Worm (Caenorhabditis elegans) whole organism, late embryonic: Measurements from ENCODE around the gene iars-1.

Experiments
- C08G9.2 ChIP-seq: sonication (generic microtip); optimal IDR thresholded peaks from 2 replicates; lab custom pipeline; 2016; ENCODE audit warnings: mild to moderate bottlenecking, missing genetic modification characterization, moderate library complexity, missing compliant biosample characterization
- C38D4.7 ChIP-seq: fragments of 200-800 bp; sonication (Bioruptor generic); optimal IDR thresholded peaks from 2 replicates; lab custom pipeline; 2018; ENCODE audit warnings: mild to moderate bottlenecking, missing genetic modification characterization, moderate library complexity, missing compliant biosample characterization
- F13H6.1 ChIP-seq: sonication (generic microtip); optimal IDR thresholded peaks from 2 replicates; lab custom pipeline; 2016; ENCODE audit warnings: missing genetic modification characterization, missing compliant biosample characterization
- K09A11.1 ChIP-seq: sonication (generic microtip); optimal IDR thresholded peaks from 2 replicates; lab custom pipeline; 2017; ENCODE audit warnings: antibody characterized with exemption, mild to moderate bottlenecking, missing genetic modification characterization, missing compliant biosample characterization; ENCODE audit not compliant: insufficient read depth
- ama-1 ChIP-seq: fragments of 150-350 bp; optimal IDR thresholded peaks from 2 replicates; lab custom pipeline; 2014
- ceh-14 ChIP-seq: sonication (generic microtip); optimal IDR thresholded peaks from 2 replicates; lab custom pipeline; 2016; ENCODE audit warnings: missing genotype, missing genetic modification characterization, missing compliant biosample characterization
- ceh-18 ChIP-seq: sonication (generic microtip); optimal IDR thresholded peaks from 2 replicates; lab custom pipeline; 2016; ENCODE audit warnings: missing genetic modification characterization, missing compliant biosample characterization
- ceh-19 ChIP-seq: fragments of 200-800 bp; sonication (Bioruptor generic); optimal IDR thresholded peaks from 2 replicates; lab custom pipeline; 2018; ENCODE audit warnings: mild to moderate bottlenecking, missing genetic modification characterization, missing compliant biosample characterization
- ceh-2 ChIP-seq: sonication (generic microtip); optimal IDR thresholded peaks from 2 replicates; lab custom pipeline; 2016; ENCODE audit warnings: missing genotype, missing genetic modification characterization, missing compliant biosample characterization
- ceh-22 ChIP-seq: sonication (generic microtip); optimal IDR thresholded peaks from 2 replicates; lab custom pipeline; 2017; ENCODE audit warnings: missing biosample characterization, missing genetic modification characterization
- ceh-24 ChIP-seq: sonication (generic microtip); optimal IDR thresholded peaks from 2 replicates; lab custom pipeline; 2016; ENCODE audit warnings: mild to moderate bottlenecking, missing genetic modification characterization, missing compliant biosample characterization
- ceh-31 ChIP-seq: sonication (generic microtip); optimal IDR thresholded peaks from 2 replicates; lab custom pipeline; 2016; ENCODE audit warnings: missing genetic modification characterization, missing compliant biosample characterization
- ceh-34 ChIP-seq: sonication (generic microtip); optimal IDR thresholded peaks from 2 replicates; lab custom pipeline; 2016; ENCODE audit warnings: mild to moderate bottlenecking, missing genetic modification characterization, missing compliant biosample characterization
- ceh-48 ChIP-seq: sonication (generic microtip); optimal IDR thresholded peaks from 2 replicates; lab custom pipeline; 2016; ENCODE audit warnings: missing genetic modification characterization, inconsistent platforms, missing compliant biosample characterization
- ceh-6 ChIP-seq: fragments of 200-800 bp; sonication (Bioruptor generic); optimal IDR thresholded peaks from 2 replicates; lab custom pipeline; 2018; ENCODE audit warnings: mild to moderate bottlenecking, missing genetic modification characterization, missing compliant biosample characterization
- ceh-9 ChIP-seq: sonication (generic microtip); optimal IDR thresholded peaks from 2 replicates; lab custom pipeline; 2016; ENCODE audit warnings: mild to moderate bottlenecking, missing genetic modification characterization, inconsistent platforms, missing compliant biosample characterization
- che-1 ChIP-seq: sonication (generic microtip); optimal IDR thresholded peaks from 2 replicates; lab custom pipeline; 2016; ENCODE audit warnings: mild to moderate bottlenecking, missing genetic modification characterization, missing compliant biosample characterization
- dve-1 ChIP-seq: sonication (generic microtip); optimal IDR thresholded peaks from 2 replicates; lab custom pipeline; 2017; ENCODE audit warnings: antibody characterized with exemption, mild to moderate bottlenecking, missing genetic modification characterization, missing compliant biosample characterization
- elt-2 ChIP-seq: sonication (generic microtip); optimal IDR thresholded peaks from 2 replicates; lab custom pipeline; 2016; ENCODE audit warnings: missing genetic modification reagents, missing genetic modification characterization, missing compliant biosample characterization
- fkh-10 ChIP-seq: fragments of 150-350 bp; optimal IDR thresholded peaks from 2 replicates; lab custom pipeline; 2014; ENCODE audit warnings: missing biosample characterization, missing genetic modification reagents, missing genetic modification characterization
- gmeb-2 ChIP-seq: sonication (generic microtip); optimal IDR thresholded peaks from 2 replicates; lab custom pipeline; 2016; ENCODE audit warnings: missing genetic modification characterization, inconsistent platforms, missing compliant biosample characterization
- hlh-13 ChIP-seq: fragments of 200-800 bp; sonication (Bioruptor generic); optimal IDR thresholded peaks from 2 replicates; lab custom pipeline; 2018; ENCODE audit warnings: mild to moderate bottlenecking, missing genetic modification characterization, missing compliant biosample characterization
- hlh-30 ChIP-seq: sonication (generic microtip); optimal IDR thresholded peaks from 2 replicates; lab custom pipeline; 2017; ENCODE audit warnings: antibody characterized with exemption, missing genetic modification characterization, missing compliant biosample characterization; ENCODE audit not compliant: insufficient read depth
- lin-11 ChIP-seq: fragments of 200-800 bp; sonication (Bioruptor generic); optimal IDR thresholded peaks from 2 replicates; lab custom pipeline; 2018; ENCODE audit warnings: mild to moderate bottlenecking, missing genetic modification characterization, missing compliant biosample characterization
- madf-2 ChIP-seq: sonication (generic microtip); optimal IDR thresholded peaks from 2 replicates; lab custom pipeline; 2017; ENCODE audit warnings: missing genetic modification characterization, missing compliant biosample characterization
- mec-3 ChIP-seq: sonication (generic microtip); optimal IDR thresholded peaks from 2 replicates; lab custom pipeline; 2016; ENCODE audit warnings: borderline replicate concordance, missing genetic modification characterization, missing compliant biosample characterization
- pat-9 ChIP-seq: fragments of 200-800 bp; sonication (Bioruptor generic); optimal IDR thresholded peaks from 2 replicates; lab custom pipeline; 2018; ENCODE audit warnings: mild to moderate bottlenecking, missing genetic modification characterization, moderate library complexity, missing compliant biosample characterization
- pax-1 ChIP-seq: fragments of 150-350 bp; optimal IDR thresholded peaks from 2 replicates; lab custom pipeline; 2014; ENCODE audit warnings: missing biosample characterization, missing genetic modification characterization
- pqm-1 ChIP-seq: sonication (generic microtip); optimal IDR thresholded peaks from 2 replicates; lab custom pipeline; 2016; ENCODE audit warnings: missing genetic modification characterization, missing compliant biosample characterization
- ref-2 ChIP-seq: sonication (generic microtip); optimal IDR thresholded peaks from 2 replicates; lab custom pipeline; 2016; ENCODE audit warnings: missing genetic modification characterization, missing compliant biosample characterization
- rnt-1 ChIP-seq: sonication (generic microtip); optimal IDR thresholded peaks from 2 replicates; lab custom pipeline; 2016; ENCODE audit warnings: missing genetic modification characterization, missing compliant biosample characterization
- sdc-2 ChIP-seq: sonication (generic microtip); optimal IDR thresholded peaks from 2 replicates; lab custom pipeline; 2016; ENCODE audit warnings: missing genotype, missing genetic modification characterization, missing compliant biosample characterization
- sox-2 ChIP-seq: fragments of 200-800 bp; sonication (Bioruptor generic); IDR thresholded peaks from 2 replicates; pipeline ENCODE4 v1.3.6; 2022; ENCODE audit warnings: missing genetic modification reagents, missing genetic modification characterization, missing compliant biosample characterization
- syd-9 ChIP-seq: sonication (generic microtip); optimal IDR thresholded peaks from 2 replicates; lab custom pipeline; 2016; ENCODE audit warnings: mild to moderate bottlenecking, missing genetic modification characterization, moderate library complexity, missing compliant biosample characterization
- tbx-2 ChIP-seq: sonication (generic microtip); optimal IDR thresholded peaks from 2 replicates; lab custom pipeline; 2016; ENCODE audit warnings: missing genetic modification characterization, missing compliant biosample characterization
- tbx-7 ChIP-seq: sonication (generic microtip); optimal IDR thresholded peaks from 2 replicates; lab custom pipeline; 2016; ENCODE audit warnings: missing genotype, missing genetic modification characterization, missing compliant biosample characterization
- unc-3 ChIP-seq, 2 experiments: fragments of 200-800 bp in 1 of 2; sonication (Bioruptor generic) in 1 of 2; sonication (generic microtip) in 1 of 2; conservative IDR thresholded peaks in 1 of 2; optimal IDR thresholded peaks in 1 of 2; 2 replicates each; pipeline versions ENCODE4 v1.3.6 to Lab custom; 2016 to 2022; ENCODE audit warnings: missing compliant biosample characterization in 2 of 2, missing genetic modification characterization in 2 of 2, missing genetic modification reagents in 1 of 2

The iars-1 gene

DNA sequence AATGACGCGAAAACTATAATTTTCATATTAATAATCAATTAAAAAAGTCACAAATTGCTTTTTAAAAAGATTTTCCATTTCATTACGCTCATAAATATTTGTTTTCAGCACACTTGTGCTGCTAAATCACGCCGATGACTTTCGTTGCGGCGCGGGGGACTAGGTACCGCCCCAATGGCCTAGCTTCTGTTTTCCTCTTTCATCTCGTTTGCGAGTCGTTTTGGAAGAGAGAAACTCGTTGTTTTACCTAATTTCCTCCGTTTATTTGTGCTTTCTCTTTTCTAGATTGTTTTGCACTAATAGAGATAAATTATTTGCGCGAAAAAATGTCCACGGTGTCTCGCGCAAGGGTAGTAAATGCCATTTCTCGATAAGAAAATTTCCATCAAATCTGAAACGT is 12.6 kb downstream of the iars-1 start:
- TF ChIP-seq sdc-2 (tag; lab: Kevin White, UChicago) (no peak), ceh-9 (no peak), syd-9 (tag; lab: Kevin White, UChicago) (no peak), madf-2 (no peak), ceh-31 (tag; lab: Kevin White, UChicago) (no peak), lin-11 (tag; lab: Kevin White, UChicago) (no peak), unc-3 (GFP tag; conservative IDR thresholded peaks at IDR 0.05; lab: Robert Waterston, UW) (no peak), unc-3 (tag; optimal IDR thresholded peaks at IDR 0.05; lab: Kevin White, UChicago) (no peak), ceh-18 (tag; lab: Kevin White, UChicago) (no peak), ceh-2 (tag; lab: Kevin White, UChicago) (no peak), sox-2 (GFP tag; lab: Robert Waterston, UW) (no peak), ref-2 (no peak)

DNA sequence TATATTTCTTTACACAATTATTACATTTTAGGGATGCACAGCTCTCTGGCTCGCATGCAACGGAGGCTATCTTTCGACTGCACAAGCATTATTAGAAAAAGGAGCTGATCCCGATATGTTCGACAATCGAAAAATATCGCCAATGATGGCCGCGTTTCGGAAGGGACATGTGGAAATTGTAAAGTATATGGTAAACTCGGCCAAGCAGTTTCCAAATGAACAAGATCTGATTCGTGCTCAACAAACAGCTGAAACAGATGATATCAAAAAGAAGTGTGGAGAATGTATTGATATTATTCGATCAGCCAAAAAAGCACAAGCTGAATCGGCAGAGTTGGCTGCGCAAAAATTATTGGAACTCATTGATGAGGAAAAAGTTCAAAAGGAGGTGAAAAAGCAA is 14.5 kb downstream of the iars-1 start:
- no peak for TF ChIP-seq ceh-19 (GFP tag; lab: Kevin White, UChicago)
- TF ChIP-seq hlh-13 (GFP tag; lab: Kevin White, UChicago) = no peak
- no peak for TF ChIP-seq tbx-2
- no peak for TF ChIP-seq ceh-34 (tag; lab: Kevin White, UChicago)
- TF ChIP-seq ceh-22 = no peak
- TF ChIP-seq K09A11.1 (tag; lab: Kevin White, UChicago) = no peak
- TF ChIP-seq ceh-48 (tag; lab: Kevin White, UChicago) = no peak
- no peak for TF ChIP-seq hlh-30
- TF ChIP-seq ceh-9 = no peak
- no peak for TF ChIP-seq ceh-14 (tag; lab: Kevin White, UChicago)
- TF ChIP-seq gmeb-2 (tag; lab: Kevin White, UChicago) = no peak
- TF ChIP-seq mec-3 (tag; lab: Kevin White, UChicago) = no peak
- no peak for TF ChIP-seq ceh-6 (GFP tag; lab: Kevin White, UChicago)
- TF ChIP-seq che-1 (tag; lab: Kevin White, UChicago) = no peak
- TF ChIP-seq sdc-2 (tag; lab: Kevin White, UChicago) = no peak
- no peak for TF ChIP-seq ceh-18 (tag; lab: Kevin White, UChicago)
- no peak for TF ChIP-seq ama-1 (lab: Kevin White, UChicago)

DNA sequence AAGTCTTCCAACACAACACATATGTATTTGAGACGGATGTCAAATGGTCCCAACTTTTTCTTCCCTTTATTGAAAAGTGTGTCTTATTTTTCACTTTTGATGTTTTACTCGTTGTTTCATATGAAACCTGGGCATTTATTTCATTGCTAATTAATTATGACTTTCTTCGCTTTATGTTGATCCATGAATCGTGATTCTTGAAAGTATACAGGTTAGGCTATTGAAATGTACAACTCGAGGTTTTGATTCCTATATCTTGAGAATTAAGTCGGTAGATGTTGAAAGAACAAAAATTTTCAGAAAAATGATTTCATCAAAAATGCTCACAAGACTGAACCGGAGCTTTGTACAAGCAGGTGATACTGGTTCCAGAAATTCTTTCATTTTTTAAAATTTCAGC is 18.7 kb downstream of the iars-1 start, which contains the start of gene nfu-1:
TSS of gene nfu-1 (plus strand) at position 301 of the 400 bp plus-strand sequence.
- TF ChIP-seq C38D4.7 (GFP tag; lab: Kevin White, UChicago) (no peak), ceh-48 (tag; lab: Kevin White, UChicago) (no peak), dve-1 (no peak), pax-1 (tag; lab: Kevin White, UChicago) (no peak), C08G9.2 (no peak), ceh-31 (tag; lab: Kevin White, UChicago) (no peak), F13H6.1 (no peak), fkh-10 (no peak), tbx-2 (no peak), ref-2 (no peak), rnt-1 (tag; lab: Kevin White, UChicago) (no peak), pat-9 (tag; lab: Kevin White, UChicago) (no peak)

DNA sequence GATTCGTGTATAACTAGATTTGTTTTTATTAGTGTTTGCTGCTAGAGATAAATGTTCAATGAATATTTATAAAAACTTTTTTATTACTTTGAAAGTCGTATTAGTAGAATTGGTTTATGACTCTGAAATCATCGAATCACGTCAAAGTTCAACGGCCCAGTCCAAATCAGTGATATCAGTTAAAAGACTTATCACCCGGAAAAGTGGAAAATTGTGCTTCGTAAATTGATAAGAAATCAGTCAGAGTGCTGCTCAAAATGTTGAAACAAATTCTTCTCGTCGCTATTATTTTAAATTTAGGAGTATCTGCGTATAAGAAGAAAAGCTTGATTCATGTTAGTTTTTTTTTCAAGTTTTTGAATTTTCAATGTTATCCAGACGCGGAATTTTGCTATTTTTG is 19.9 kb downstream of the iars-1 start, which contains the start of gene R10H10.3:
TSS of gene R10H10.3 (plus strand) at position 243 of the 400 bp plus-strand sequence.
- TF ChIP-seq ceh-9 (no peak), elt-2 (tag; lab: Kevin White, UChicago) (peak; percentile 55), ref-2 (no peak), mec-3 (tag; lab: Kevin White, UChicago) (no peak), tbx-7 (tag; lab: Kevin White, UChicago) (no peak), ceh-24 (tag; lab: Kevin White, UChicago) (no peak), fkh-10 (no peak), ceh-34 (tag; lab: Kevin White, UChicago) (no peak), pqm-1 (tag; lab: Kevin White, UChicago) (no peak)
